Worm (Caenorhabditis elegans) whole organism, L1 larva: Measurements from ENCODE around the gene exos-4.2.

Experiments
- C16A3.4 ChIP-seq: fragments of 150-350 bp; optimal IDR thresholded peaks from 2 replicates; lab custom pipeline; 2014; ENCODE audit warnings: missing biosample characterization, missing genetic modification characterization
- F16B12.6 ChIP-seq: fragments of 150-350 bp; optimal IDR thresholded peaks from 2 replicates; lab custom pipeline; 2014; ENCODE audit warnings: missing biosample characterization, missing genetic modification characterization
- Y116A8C.19 ChIP-seq: sonication (generic microtip); optimal IDR thresholded peaks from 2 replicates; lab custom pipeline; 2016; ENCODE audit warnings: missing compliant biosample characterization, missing genetic modification characterization, borderline replicate concordance
- ama-1 ChIP-seq: fragments of 150-350 bp; optimal IDR thresholded peaks from 2 replicates; lab custom pipeline; 2014
- ceh-8 ChIP-seq: fragments of 200-800 bp; sonication (Bioruptor generic); optimal IDR thresholded peaks from 2 replicates; lab custom pipeline; 2018; ENCODE audit warnings: mild to moderate bottlenecking, missing genetic modification characterization, moderate library complexity, missing compliant biosample characterization
- ceh-88 ChIP-seq: fragments of 200-800 bp; sonication (Bioruptor generic); IDR thresholded peaks from 2 replicates; pipeline ENCODE4 v1.3.6; 2022; ENCODE audit warnings: missing genetic modification characterization, missing compliant biosample characterization
- ceh-90 ChIP-seq: sonication (generic microtip); optimal IDR thresholded peaks from 2 replicates; lab custom pipeline; 2016; ENCODE audit warnings: missing genetic modification characterization, missing compliant biosample characterization
- ces-1 ChIP-seq: fragments of 150-350 bp; optimal IDR thresholded peaks from 2 replicates; lab custom pipeline; 2014; ENCODE audit warnings: missing biosample characterization, missing genetic modification reagents, missing genetic modification characterization
- dpl-1 ChIP-seq, 3 experiments: fragments of 150-350 bp in 2 of 3; sonication (generic microtip) in 1 of 3; optimal IDR thresholded peaks; 2 replicates each; lab custom pipeline; 2014 to 2017; ENCODE audit warnings: missing biosample characterization in 3 of 3, missing genetic modification characterization in 3 of 3, missing genetic modification reagents in 3 of 3
- dsc-1 ChIP-seq: sonication (generic microtip); optimal IDR thresholded peaks from 2 replicates; lab custom pipeline; 2016; ENCODE audit warnings: mild to moderate bottlenecking, missing genetic modification characterization, missing compliant biosample characterization
- egl-27 ChIP-seq, 2 experiments: fragments of 150-350 bp in 1 of 2; sonication (generic microtip); optimal IDR thresholded peaks; 3 replicates each; lab custom pipeline; 2017 to 2018; ENCODE audit warnings: missing biosample characterization in 2 of 2, missing genetic modification characterization in 2 of 2, missing genetic modification reagents in 2 of 2
- fkh-8 ChIP-seq: sonication (generic microtip); optimal IDR thresholded peaks from 2 replicates; lab custom pipeline; 2016; ENCODE audit warnings: mild to moderate bottlenecking, missing genetic modification characterization, missing compliant biosample characterization
- irx-1 ChIP-seq: sonication (generic microtip); optimal IDR thresholded peaks from 2 replicates; lab custom pipeline; 2016; ENCODE audit warnings: missing genetic modification characterization, missing compliant biosample characterization
- lin-15B ChIP-seq: fragments of 150-350 bp; sonication (generic microtip); optimal IDR thresholded peaks from 3 replicates; lab custom pipeline; 2014; ENCODE audit warnings: missing biosample characterization, missing genetic modification characterization
- lin-39 ChIP-seq: fragments of 150-350 bp; optimal IDR thresholded peaks from 2 replicates; lab custom pipeline; 2014; ENCODE audit warnings: missing biosample characterization, missing genetic modification reagents, missing genetic modification characterization
- lir-3 ChIP-seq: sonication (generic microtip); optimal IDR thresholded peaks from 2 replicates; lab custom pipeline; 2016; ENCODE audit warnings: mild to moderate bottlenecking, missing genetic modification characterization, moderate library complexity, missing compliant biosample characterization; ENCODE audit not compliant: poor library complexity
- lsy-2 ChIP-seq, 2 experiments: fragments of 150-350 bp; optimal IDR thresholded peaks; 2 replicates each; lab custom pipeline; 2014; ENCODE audit warnings: missing biosample characterization in 2 of 2, missing genetic modification characterization in 2 of 2
- mdl-1 ChIP-seq, 2 experiments: fragments of 150-350 bp; optimal IDR thresholded peaks; 2 replicates each; lab custom pipeline; 2014 to 2017; ENCODE audit warnings: missing biosample characterization in 2 of 2, missing genetic modification characterization in 2 of 2, inconsistent platforms in 1 of 2
- mef-2 ChIP-seq: fragments of 150-350 bp; optimal IDR thresholded peaks from 2 replicates; lab custom pipeline; 2014; ENCODE audit warnings: missing biosample characterization, missing genetic modification characterization
- mep-1 ChIP-seq: fragments of 150-350 bp; optimal IDR thresholded peaks from 2 replicates; lab custom pipeline; 2014; ENCODE audit warnings: missing biosample characterization, missing genetic modification characterization
- nhr-11 ChIP-seq: fragments of 150-350 bp; optimal IDR thresholded peaks from 2 replicates; lab custom pipeline; 2014; ENCODE audit warnings: missing biosample characterization, missing genetic modification characterization
- nhr-47 ChIP-seq: sonication (generic microtip); optimal IDR thresholded peaks from 2 replicates; lab custom pipeline; 2016; ENCODE audit warnings: mild to moderate bottlenecking, missing genetic modification characterization, moderate library complexity, missing compliant biosample characterization
- nhr-77 ChIP-seq: fragments of 150-350 bp; optimal IDR thresholded peaks from 2 replicates; lab custom pipeline; 2014; ENCODE audit warnings: missing biosample characterization, missing genetic modification characterization
- nhr-90 ChIP-seq: sonication (generic microtip); optimal IDR thresholded peaks from 2 replicates; lab custom pipeline; 2016; ENCODE audit warnings: mild to moderate bottlenecking, missing genetic modification characterization, missing compliant biosample characterization; ENCODE audit not compliant: poor library complexity
- pag-3 ChIP-seq: sonication (generic microtip); optimal IDR thresholded peaks from 2 replicates; lab custom pipeline; 2017; ENCODE audit warnings: missing genetic modification characterization, mild to moderate bottlenecking, missing compliant biosample characterization, antibody characterized with exemption, borderline replicate concordance; ENCODE audit not compliant: insufficient read depth
- rnt-1 ChIP-seq: sonication (generic microtip); optimal IDR thresholded peaks from 2 replicates; lab custom pipeline; 2016; ENCODE audit warnings: mild to moderate bottlenecking, missing genetic modification characterization, moderate library complexity, missing compliant biosample characterization
- snpc-4 ChIP-seq: fragments of 150-350 bp; optimal IDR thresholded peaks from 2 replicates; lab custom pipeline; 2014; ENCODE audit warnings: missing biosample characterization, missing genetic modification characterization
- snu-23 ChIP-seq: sonication (generic microtip); optimal IDR thresholded peaks from 2 replicates; lab custom pipeline; 2016; ENCODE audit warnings: missing genetic modification characterization, missing compliant biosample characterization
- sox-4 ChIP-seq: sonication (generic microtip); optimal IDR thresholded peaks from 2 replicates; lab custom pipeline; 2016; ENCODE audit warnings: missing genetic modification characterization, missing compliant biosample characterization
- sup-37 ChIP-seq: fragments of 200-800 bp; sonication (Bioruptor generic); optimal IDR thresholded peaks from 2 replicates; lab custom pipeline; 2018; ENCODE audit warnings: mild to moderate bottlenecking, missing genetic modification characterization, missing compliant biosample characterization
- tbx-2 ChIP-seq: sonication (generic microtip); optimal IDR thresholded peaks from 2 replicates; lab custom pipeline; 2016; ENCODE audit warnings: missing genetic modification characterization, missing compliant biosample characterization
- unc-86 ChIP-seq: sonication (generic microtip); optimal IDR thresholded peaks from 2 replicates; lab custom pipeline; 2016; ENCODE audit warnings: missing genetic modification characterization, missing compliant biosample characterization
- ztf-4 ChIP-seq: fragments of 150-350 bp; optimal IDR thresholded peaks from 2 replicates; lab custom pipeline; 2014; ENCODE audit warnings: missing biosample characterization, missing genetic modification characterization

The exos-4.2 gene

DNA sequence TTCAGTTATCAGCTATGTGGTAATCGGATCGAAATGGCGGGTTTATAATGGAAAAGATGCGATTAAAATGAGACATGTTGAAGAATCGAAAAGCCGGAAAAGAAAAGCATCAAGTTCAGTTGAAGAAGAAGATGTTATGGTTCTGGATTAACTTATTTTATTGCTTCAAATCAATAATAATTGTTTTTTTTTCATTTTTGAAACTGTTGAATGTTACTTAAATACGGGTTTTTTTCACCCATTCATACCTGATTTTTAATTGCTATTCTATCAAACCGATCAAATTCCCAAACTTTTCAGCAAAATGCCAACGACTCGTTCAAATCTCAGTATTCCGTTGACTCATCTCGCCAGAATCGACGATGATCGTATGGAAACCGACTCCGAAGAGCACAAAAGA lies at the start of gene exos-4.2:
Gene exos-4.2 (plus strand): TSS at position 301 of the 400 bp plus-strand sequence.
- TF ChIP-seq snu-23 (GFP tag; lab: Kevin White, UChicago), result no peak
- TF ChIP-seq lin-39, result no peak
- TF ChIP-seq dsc-1 (tag; lab: Kevin White, UChicago), result no peak
- TF ChIP-seq mep-1 (tag; lab: Kevin White, UChicago), result no peak
- TF ChIP-seq ceh-90 (tag; lab: Kevin White, UChicago), result no peak
- no peak for TF ChIP-seq ztf-4
- no peak for TF ChIP-seq sup-37 (GFP tag; lab: Kevin White, UChicago)

ce11 chrIII:811544-811943 lies 48.5 kb upstream of the exos-4.2 start, which contains the start of gene daf-7:
Gene daf-7 (plus strand): TSS chrIII:811844.
- TF ChIP-seq irx-1 (tag; lab: Kevin White, UChicago), result no peak
- no peak for TF ChIP-seq ceh-88 (GFP tag; lab: Robert Waterston, UW)
- no peak for TF ChIP-seq ces-1 (GFP tag; lab: Kevin White, UChicago)
- no peak for TF ChIP-seq lir-3 (tag; lab: Kevin White, UChicago)
- no peak for TF ChIP-seq nhr-11
- no peak for TF ChIP-seq nhr-47 (tag; lab: Kevin White, UChicago)
- no peak for TF ChIP-seq C16A3.4 (tag; lab: Kevin White, UChicago)
- no peak for TF ChIP-seq lsy-2 (tag; optimal IDR thresholded peaks at IDR 0.05; lab: Kevin White, UChicago)
- no peak for TF ChIP-seq F16B12.6 (tag; lab: Kevin White, UChicago)
- no peak for TF ChIP-seq pag-3 (tag; lab: Kevin White, UChicago)
- TF ChIP-seq unc-86 (tag; lab: Kevin White, UChicago), result no peak
- TF ChIP-seq egl-27 (tag; optimal IDR thresholded peaks at IDR 0.05; lab: Kevin White, UChicago), result no peak
- no peak for TF ChIP-seq ceh-8 (GFP tag; lab: Kevin White, UChicago)
- TF ChIP-seq nhr-90 (tag; lab: Kevin White, UChicago), result no peak
- no peak for TF ChIP-seq nhr-77 (tag; lab: Kevin White, UChicago)
- TF ChIP-seq rnt-1 (tag; lab: Kevin White, UChicago), result no peak
- TF ChIP-seq fkh-8 (tag; lab: Kevin White, UChicago), result no peak
- no peak for TF ChIP-seq dsc-1 (tag; lab: Kevin White, UChicago)
- no peak for TF ChIP-seq lin-15B (tag; lab: Kevin White, UChicago)
- no peak for TF ChIP-seq mdl-1 (tag; optimal IDR thresholded peaks at IDR 0.05; lab: Kevin White, UChicago)

DNA sequence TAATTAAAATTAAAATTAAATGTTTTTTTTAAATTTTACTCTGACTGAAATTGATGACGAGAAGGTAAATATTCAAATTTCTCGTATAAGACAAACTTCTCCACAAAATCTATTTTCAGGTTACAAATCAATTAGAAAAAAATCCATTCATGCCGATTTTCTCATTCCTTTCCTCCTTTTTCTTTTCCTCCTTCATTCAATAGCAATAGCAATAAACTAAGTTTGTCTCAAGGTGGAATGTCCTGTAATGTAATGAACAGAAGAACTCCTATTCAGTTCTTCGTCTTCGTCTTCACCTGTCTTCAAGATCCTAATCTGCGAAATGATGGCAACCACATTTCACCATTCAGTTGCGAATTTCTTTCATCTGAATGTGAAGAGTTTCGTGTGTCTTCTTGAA lies 44.2 kb upstream of the exos-4.2 start, which contains the start of gene dac-1:
Gene dac-1 (plus strand): TSS at position 301 of the 400 bp plus-strand sequence.
- TF ChIP-seq ceh-88 (GFP tag; lab: Robert Waterston, UW), result no peak
- TF ChIP-seq lin-39, result no peak
- TF ChIP-seq sup-37 (GFP tag; lab: Kevin White, UChicago), result no peak
- no peak for TF ChIP-seq ama-1 (lab: Kevin White, UChicago)
- TF ChIP-seq Y116A8C.19 (tag; lab: Kevin White, UChicago), result no peak

DNA sequence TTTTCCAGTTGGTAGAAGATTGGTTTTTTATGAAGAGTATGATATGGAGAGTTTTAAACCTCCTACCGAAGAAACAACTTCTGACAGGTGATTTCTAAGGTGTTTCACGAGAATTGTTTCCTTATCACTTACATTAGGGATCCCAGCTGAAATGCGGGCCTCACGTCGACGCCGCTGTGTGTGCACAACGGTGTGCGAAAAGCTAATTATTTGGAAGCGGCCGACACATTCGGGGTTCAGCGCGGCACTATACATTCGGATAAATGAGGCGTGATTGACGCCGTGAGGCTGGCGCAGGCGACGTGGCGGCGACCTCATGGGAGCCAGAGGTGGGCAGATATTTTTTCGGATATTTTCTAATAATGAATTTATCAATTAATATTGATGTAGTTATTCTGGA lies 40.7 kb upstream of the exos-4.2 start:
- TF ChIP-seq mep-1 (tag; lab: Kevin White, UChicago), result no peak
- peak; percentile 80 for TF ChIP-seq snpc-4 (tag; lab: Kevin White, UChicago)
- TF ChIP-seq lin-15B (tag; lab: Kevin White, UChicago), result no peak
- TF ChIP-seq sox-4, result peak; percentile 8
- no peak for TF ChIP-seq fkh-8 (tag; lab: Kevin White, UChicago)
- no peak for TF ChIP-seq tbx-2
- TF ChIP-seq mef-2 (tag; lab: Kevin White, UChicago), result no peak
- no peak for TF ChIP-seq dpl-1 (GFP tag; optimal IDR thresholded peaks at IDR 0.05; lab: Kevin White, UChicago)
